Worm (Caenorhabditis elegans) whole organism, L2 larva: ENCODE results near the gene fipr-10.

Source experiments
- F13H6.1 ChIP-seq: sonication (generic microtip); optimal IDR thresholded peaks from 2 replicates; lab custom pipeline; 2016; ENCODE audit warnings: missing genetic modification characterization, missing compliant biosample characterization
- R02D3.7 ChIP-seq: fragments of 150-350 bp; optimal IDR thresholded peaks from 2 replicates; lab custom pipeline; 2014; ENCODE audit warnings: missing biosample characterization, missing genetic modification characterization
- Y55F3AM.14 ChIP-seq: fragments of 200-800 bp; sonication (Bioruptor generic); optimal IDR thresholded peaks from 2 replicates; lab custom pipeline; 2018; ENCODE audit warnings: mild to moderate bottlenecking, missing genetic modification characterization, missing compliant biosample characterization
- ZK546.5 ChIP-seq: sonication (generic microtip); optimal IDR thresholded peaks from 2 replicates; lab custom pipeline; 2017; ENCODE audit warnings: missing biosample characterization, missing genetic modification characterization
- alr-1 ChIP-seq: fragments of 150-350 bp; optimal IDR thresholded peaks from 2 replicates; lab custom pipeline; 2014; ENCODE audit warnings: missing biosample characterization, missing genetic modification characterization
- aly-2 ChIP-seq: fragments of 150-350 bp; optimal IDR thresholded peaks from 2 replicates; lab custom pipeline; 2014; ENCODE audit warnings: missing biosample characterization, missing genetic modification characterization
- blmp-1 ChIP-seq: sonication (generic microtip); optimal IDR thresholded peaks from 2 replicates; lab custom pipeline; 2017; ENCODE audit warnings: missing genetic modification characterization, mild to moderate bottlenecking, missing compliant biosample characterization, antibody characterized with exemption, moderate library complexity; ENCODE audit not compliant: insufficient read depth
- ceh-16 ChIP-seq: fragments of 150-350 bp; optimal IDR thresholded peaks from 2 replicates; lab custom pipeline; 2014; ENCODE audit warnings: missing biosample characterization, missing genetic modification characterization
- ceh-82 ChIP-seq: fragments of 150-350 bp; optimal IDR thresholded peaks from 2 replicates; lab custom pipeline; 2014; ENCODE audit warnings: missing biosample characterization, missing genetic modification characterization
- crh-2 ChIP-seq: sonication (generic microtip); optimal IDR thresholded peaks from 2 replicates; lab custom pipeline; 2017; ENCODE audit warnings: missing biosample characterization, missing genetic modification characterization
- elt-1 ChIP-seq: fragments of 150-350 bp; optimal IDR thresholded peaks from 2 replicates; lab custom pipeline; 2014; ENCODE audit warnings: missing biosample characterization, missing genetic modification characterization
- elt-3 ChIP-seq: sonication (generic microtip); optimal IDR thresholded peaks from 2 replicates; lab custom pipeline; 2017; ENCODE audit warnings: missing biosample characterization, missing genetic modification characterization
- gmeb-1 ChIP-seq: fragments of 150-350 bp; optimal IDR thresholded peaks from 2 replicates; lab custom pipeline; 2014; ENCODE audit warnings: missing biosample characterization, missing genetic modification characterization
- lin-11 ChIP-seq: fragments of 150-350 bp; sonication (generic microtip); optimal IDR thresholded peaks from 2 replicates; lab custom pipeline; 2014; ENCODE audit warnings: missing biosample characterization, missing genetic modification characterization, inconsistent platforms, mixed read lengths
- lin-13 ChIP-seq: fragments of 150-350 bp; optimal IDR thresholded peaks from 2 replicates; lab custom pipeline; 2014; ENCODE audit warnings: missing biosample characterization, missing genetic modification reagents, missing genetic modification characterization
- lsy-2 ChIP-seq, 2 experiments: fragments of 150-350 bp in 1 of 2; sonication (generic microtip) in 1 of 2; optimal IDR thresholded peaks; 2 replicates each; lab custom pipeline; 2014 to 2017; ENCODE audit warnings: missing biosample characterization in 2 of 2, missing genetic modification characterization in 2 of 2
- mab-5 ChIP-seq: fragments of 150-350 bp; optimal IDR thresholded peaks from 2 replicates; lab custom pipeline; 2014; ENCODE audit warnings: missing biosample characterization, missing genetic modification characterization
- mbf-1 ChIP-seq: sonication (generic microtip); optimal IDR thresholded peaks from 2 replicates; lab custom pipeline; 2017; ENCODE audit warnings: missing biosample characterization, missing genetic modification characterization
- mdl-1 ChIP-seq, 2 experiments: fragments of 150-350 bp in 1 of 2; sonication (generic microtip) in 1 of 2; optimal IDR thresholded peaks; 2 replicates each; lab custom pipeline; 2017; ENCODE audit warnings: missing biosample characterization in 2 of 2, missing genetic modification characterization in 2 of 2
- nhr-10 ChIP-seq: sonication (generic microtip); optimal IDR thresholded peaks from 2 replicates; lab custom pipeline; 2017; ENCODE audit warnings: missing biosample characterization, missing genetic modification characterization
- nhr-11 ChIP-seq: fragments of 150-350 bp; optimal IDR thresholded peaks from 2 replicates; lab custom pipeline; 2014; ENCODE audit warnings: missing biosample characterization, missing genetic modification characterization
- nhr-12 ChIP-seq: fragments of 150-350 bp; optimal IDR thresholded peaks from 2 replicates; lab custom pipeline; 2014; ENCODE audit warnings: missing biosample characterization, missing genetic modification characterization
- nhr-129 ChIP-seq: fragments of 150-350 bp; optimal IDR thresholded peaks from 2 replicates; lab custom pipeline; 2014; ENCODE audit warnings: missing biosample characterization, missing genetic modification characterization
- nhr-21 ChIP-seq: fragments of 150-350 bp; optimal IDR thresholded peaks from 2 replicates; lab custom pipeline; 2014; ENCODE audit warnings: missing biosample characterization, missing genetic modification characterization
- nhr-23 ChIP-seq: fragments of 150-350 bp; optimal IDR thresholded peaks from 2 replicates; lab custom pipeline; 2014; ENCODE audit warnings: missing biosample characterization, missing genetic modification reagents, missing genetic modification characterization
- nhr-237 ChIP-seq: fragments of 150-350 bp; optimal IDR thresholded peaks from 2 replicates; lab custom pipeline; 2014; ENCODE audit warnings: missing biosample characterization, missing genetic modification characterization
- nhr-25 ChIP-seq: fragments of 150-350 bp; sonication (generic microtip); optimal IDR thresholded peaks from 3 replicates; lab custom pipeline; 2014; ENCODE audit warnings: missing biosample characterization, missing genetic modification characterization
- nhr-6 ChIP-seq: fragments of 150-350 bp; optimal IDR thresholded peaks from 2 replicates; lab custom pipeline; 2014; ENCODE audit warnings: missing biosample characterization, missing genetic modification characterization
- nhr-77 ChIP-seq: fragments of 150-350 bp; optimal IDR thresholded peaks from 2 replicates; lab custom pipeline; 2014; ENCODE audit warnings: missing biosample characterization, missing genetic modification characterization
- sem-4 ChIP-seq: fragments of 150-350 bp; optimal IDR thresholded peaks from 2 replicates; lab custom pipeline; 2014; ENCODE audit warnings: missing biosample characterization, missing genetic modification reagents, missing genetic modification characterization
- sma-3 ChIP-seq: sonication (generic microtip); optimal IDR thresholded peaks from 2 replicates; lab custom pipeline; 2016; ENCODE audit warnings: missing genetic modification reagents, missing genetic modification characterization, missing compliant biosample characterization
- sma-9 ChIP-seq, 2 experiments: fragments of 150-350 bp in 1 of 2; sonication (generic microtip) in 1 of 2; optimal IDR thresholded peaks; 2 replicates each; lab custom pipeline; 2014 to 2016; ENCODE audit warnings: missing genetic modification characterization in 2 of 2, mild to moderate bottlenecking in 1 of 2, missing biosample characterization in 1 of 2, missing compliant biosample characterization in 1 of 2, missing genetic modification reagents in 1 of 2, moderate library complexity in 1 of 2
- snpc-4 ChIP-seq: fragments of 150-350 bp; optimal IDR thresholded peaks from 2 replicates; lab custom pipeline; 2014; ENCODE audit warnings: missing biosample characterization, missing genetic modification characterization
- unc-39 ChIP-seq: fragments of 150-350 bp; optimal IDR thresholded peaks from 2 replicates; lab custom pipeline; 2014; ENCODE audit warnings: missing biosample characterization, missing genetic modification characterization
- unc-55 ChIP-seq: fragments of 150-350 bp; sonication (generic microtip); optimal IDR thresholded peaks from 3 replicates; lab custom pipeline; 2014; ENCODE audit warnings: missing biosample characterization, missing genetic modification reagents, missing genetic modification characterization
- unc-62 ChIP-seq: fragments of 150-350 bp; optimal IDR thresholded peaks from 2 replicates; lab custom pipeline; 2014; ENCODE audit warnings: missing biosample characterization, missing genetic modification reagents, missing genetic modification characterization
- ztf-1 ChIP-seq: fragments of 200-800 bp; sonication (Bioruptor generic); conservative IDR thresholded peaks from 2 replicates; pipeline ENCODE4 v1.3.6; 2022; ENCODE audit warnings: missing genetic modification characterization, missing compliant biosample characterization
- ztf-11 ChIP-seq: sonication (generic microtip); optimal IDR thresholded peaks from 2 replicates; lab custom pipeline; 2017; ENCODE audit warnings: missing biosample characterization, missing genetic modification characterization
- ztf-4 ChIP-seq: fragments of 150-350 bp; optimal IDR thresholded peaks from 2 replicates; lab custom pipeline; 2014; ENCODE audit warnings: missing biosample characterization, missing genetic modification characterization

fipr-10 gene

ce11 chrV:9930612-9931065 is 16.7 kb downstream of the fipr-10 start, which contains the start of the genes rmh-2 and suds-3:
Gene rmh-2, minus strand, starts transcription at chrV:9930775.
Gene suds-3, plus strand, starts transcription at chrV:9931015.
- TF ChIP-seq ztf-1 (GFP tag; lab: Robert Waterston, UW) (no peak), Y55F3AM.14 (GFP tag; lab: Kevin White, UChicago) (no peak), nhr-21 (tag; lab: Kevin White, UChicago) (peak; percentile 9), nhr-77 (tag; lab: Kevin White, UChicago) (no peak), lin-13 (peak; percentile 1), ZK546.5 (no peak), nhr-23 (no peak), ceh-16 (tag; lab: Kevin White, UChicago) (no peak), mab-5 (tag; lab: Kevin White, UChicago) (no peak), ztf-11 (no peak), alr-1 (tag; lab: Kevin White, UChicago) (no peak), unc-62 (GFP tag; lab: Kevin White, UChicago) (no peak), nhr-129 (tag; lab: Kevin White, UChicago) (peak; percentile 52), nhr-11 (tag; lab: Kevin White, UChicago) (no peak), mdl-1 (tag; optimal IDR thresholded peaks at IDR 0.05; lab: Kevin White, UChicago) (no peak), sma-3 (GFP tag; lab: Kevin White, UChicago) (no peak), snpc-4 (tag; lab: Kevin White, UChicago) (no peak), gmeb-1 (tag; lab: Kevin White, UChicago) (peak; percentile 83), nhr-10 (tag; lab: Kevin White, UChicago) (no peak), nhr-237 (tag; lab: Kevin White, UChicago) (no peak), sma-9 (GFP tag; optimal IDR thresholded peaks at IDR 0.05; lab: Kevin White, UChicago) (no peak), sma-9 (tag; optimal IDR thresholded peaks at IDR 0.05; lab: Kevin White, UChicago) (no peak), lin-11 (tag; lab: Kevin White, UChicago) (peak; percentile 51), F13H6.1 (tag; lab: Kevin White, UChicago) (no peak), unc-55 (GFP tag; lab: Kevin White, UChicago) (peak; percentile 70), nhr-25 (tag; lab: Kevin White, UChicago) (no peak), blmp-1 (tag; lab: Kevin White, UChicago) (no peak), sem-4 (tag; lab: Kevin White, UChicago) (no peak), mbf-1 (tag; lab: Kevin White, UChicago) (no peak), elt-1 (tag; lab: Kevin White, UChicago) (no peak), crh-2 (no peak), R02D3.7 (tag; lab: Kevin White, UChicago) (peak; percentile 54)

DNA sequence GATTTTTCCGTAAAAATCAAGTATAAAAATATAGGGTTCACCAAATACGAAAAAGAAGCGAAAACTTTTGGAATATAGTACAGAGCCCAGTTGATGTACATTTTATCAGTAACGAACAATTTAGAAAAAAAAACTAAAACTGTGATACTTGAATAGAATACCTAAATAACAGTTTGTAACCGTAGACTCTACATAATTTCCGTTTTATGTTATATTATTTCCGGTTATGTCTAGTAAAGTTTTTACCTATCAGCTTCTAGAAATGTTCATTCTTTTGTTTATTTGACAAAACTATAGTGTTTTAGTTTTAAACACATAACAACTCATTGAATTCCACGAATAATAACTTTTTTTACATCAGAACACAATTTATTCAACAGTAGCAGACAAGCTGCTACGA is 23.5 kb downstream of the fipr-10 start, which contains the start of gene srj-33:
Gene srj-33 (minus strand): TSS at position 101 of the 400 bp plus-strand sequence.
- TF ChIP-seq elt-3 (tag; lab: Kevin White, UChicago), result no peak
- TF ChIP-seq, all 48 proteins: peak for 0

ce11 chrV:9943039-9943438 is 29.1 kb downstream of the fipr-10 start, which contains the start of gene fipr-12:
Gene fipr-12, plus strand, starts transcription at chrV:9943339.
- TF ChIP-seq ZK546.5 (no peak), ceh-82 (tag; lab: Kevin White, UChicago) (no peak), ztf-4 (tag; lab: Kevin White, UChicago) (no peak), nhr-12 (no peak), aly-2 (tag; lab: Kevin White, UChicago) (no peak), mab-5 (tag; lab: Kevin White, UChicago) (no peak), sma-9 (GFP tag; optimal IDR thresholded peaks at IDR 0.05; lab: Kevin White, UChicago) (no peak), sma-9 (tag; optimal IDR thresholded peaks at IDR 0.05; lab: Kevin White, UChicago) (no peak), mbf-1 (tag; lab: Kevin White, UChicago) (no peak), nhr-6 (tag; lab: Kevin White, UChicago) (no peak), R02D3.7 (tag; lab: Kevin White, UChicago) (no peak), unc-39 (tag; lab: Kevin White, UChicago) (no peak), mdl-1 (tag; optimal IDR thresholded peaks at IDR 0.05; lab: Kevin White, UChicago) (no peak), lsy-2 (tag; optimal IDR thresholded peaks at IDR 0.05; lab: Kevin White, UChicago) (no peak), elt-1 (tag; lab: Kevin White, UChicago) (no peak)
- TF ChIP-seq, all 48 proteins: peak for 0
